Worm (Caenorhabditis elegans): ENCODE results near the gene acdh-13.

acdh-13 gene

DNA sequence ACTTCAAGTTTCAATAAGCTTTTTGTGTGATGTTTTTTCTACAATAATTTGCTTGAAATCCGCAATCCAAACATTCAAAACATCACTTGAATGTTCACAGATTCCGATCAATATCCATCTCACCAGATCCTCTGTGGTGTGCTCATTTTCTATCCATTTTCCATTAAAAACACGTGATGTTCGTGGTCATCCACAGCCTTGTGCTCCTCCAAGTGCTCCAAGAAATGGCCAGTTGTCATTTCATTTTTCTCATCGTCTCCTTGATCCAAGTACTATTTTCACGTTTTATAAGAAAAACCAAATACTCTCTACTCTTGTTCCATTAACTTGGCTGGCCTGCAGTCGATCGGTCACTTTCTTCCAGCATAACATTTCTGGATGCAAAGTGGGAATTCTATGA is 22.5 kb downstream of the acdh-13 start:
- no peak for TF ChIP-seq lin-40 (tag; optimal IDR thresholded peaks at IDR 0.05)
- TF ChIP-seq rcor-1 (GFP tag; IDR thresholded peaks at IDR 0.05) = no peak
- no peak for TF ChIP-seq gei-17 (GFP tag; optimal IDR thresholded peaks at IDR 0.05)
- TF ChIP-seq lsl-1 (GFP tag; optimal IDR thresholded peaks at IDR 0.05) = no peak
- TF ChIP-seq let-607 (tag; optimal IDR thresholded peaks at IDR 0.05) = no peak
- TF ChIP-seq F49E8.2 (tag; optimal IDR thresholded peaks at IDR 0.05; ENCODE audit: insufficient read depth) = no peak
- TF ChIP-seq rpc-1 (optimal IDR thresholded peaks at IDR 0.05) = no peak
- TF ChIP-seq rpc-1 (tag; optimal IDR thresholded peaks at IDR 0.05) = no peak
- no peak for TF ChIP-seq T26A5.8 (tag; optimal IDR thresholded peaks at IDR 0.05)

DNA sequence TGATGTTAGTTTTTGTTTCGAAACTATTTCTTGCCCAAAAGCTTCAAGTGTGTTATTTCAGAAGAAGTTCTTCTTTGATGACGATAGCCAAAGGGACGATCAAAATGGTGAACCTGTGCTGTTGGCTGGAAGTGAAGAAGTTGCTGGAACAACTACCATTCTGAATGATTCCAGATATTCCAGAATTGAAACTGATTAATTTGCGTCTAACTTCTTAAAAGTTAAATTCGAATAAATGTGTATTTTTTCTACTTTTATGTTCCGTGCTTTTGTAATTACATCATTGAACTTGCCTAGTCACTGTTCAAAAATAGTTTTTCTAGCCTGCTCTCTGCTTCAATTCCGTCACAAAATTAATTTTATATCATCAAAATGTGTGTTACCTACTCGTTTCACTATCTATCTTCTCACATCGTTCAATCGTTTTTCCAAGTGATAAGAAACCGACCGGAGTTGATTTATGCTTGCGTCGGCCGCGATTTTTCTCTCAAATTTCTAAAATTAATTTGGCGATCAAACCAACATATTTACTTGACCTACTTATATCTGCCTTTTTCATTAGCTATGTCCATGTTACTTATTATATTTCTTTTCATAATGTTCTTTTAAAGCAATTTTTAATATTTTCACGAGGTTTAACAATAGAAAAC is 23.5 kb downstream of the acdh-13 start:
- TF ChIP-seq nhr-90 (tag; optimal IDR thresholded peaks at IDR 0.05) = no peak
- peak; percentile 86 for TF ChIP-seq nhr-80 (tag; optimal IDR thresholded peaks at IDR 0.05)
- TF ChIP-seq snpc-3.4 (tag; optimal IDR thresholded peaks at IDR 0.05) = no peak
- no peak for TF ChIP-seq atf-7 (tag; optimal IDR thresholded peaks at IDR 0.05)
- TF ChIP-seq tbp1 (GFP tag; optimal IDR thresholded peaks at IDR 0.05) = no peak
- no peak for TF ChIP-seq ZK185.1 (tag; optimal IDR thresholded peaks at IDR 0.05; ENCODE audit: poor library complexity, severe bottlenecking)

DNA sequence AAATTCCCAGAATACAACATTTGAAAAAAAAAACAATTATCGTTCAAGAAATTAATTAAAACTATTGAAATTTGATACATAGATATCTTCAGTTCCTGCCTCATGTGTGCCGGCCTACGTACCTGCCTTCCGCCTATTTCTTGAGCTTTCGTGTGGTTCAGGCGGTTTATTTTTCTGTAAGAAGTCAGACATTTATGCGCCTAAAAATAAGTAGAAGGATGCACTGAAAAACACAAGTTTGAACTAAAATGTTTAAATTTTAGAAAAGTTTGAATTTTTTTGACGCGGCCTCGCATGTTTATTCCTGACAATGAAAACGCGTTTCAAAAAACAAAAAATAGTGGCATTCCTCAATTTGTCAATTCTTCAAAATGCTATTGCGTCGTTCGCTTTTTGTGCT is 24.9 kb downstream of the acdh-13 start, which contains the start of gene C28C12.11:
TSS of gene C28C12.11 (plus strand) at position 301 of the 400 bp plus-strand sequence.
- no peak for TF ChIP-seq athp-1 (tag; optimal IDR thresholded peaks at IDR 0.05)
- no peak for TF ChIP-seq rpc-1 (optimal IDR thresholded peaks at IDR 0.05)
- TF ChIP-seq rpc-1 (tag; optimal IDR thresholded peaks at IDR 0.05) = no peak
- no peak for TF ChIP-seq ZK185.1 (tag; optimal IDR thresholded peaks at IDR 0.05; ENCODE audit: poor library complexity, severe bottlenecking)
- TF ChIP-seq madf-6 (GFP tag; IDR thresholded peaks at IDR 0.05) = no peak
- TF ChIP-seq ets-4 (GFP tag; optimal IDR thresholded peaks at IDR 0.05) = no peak
- no peak for TF ChIP-seq unc-62 (GFP tag; optimal IDR thresholded peaks at IDR 0.05)
- TF ChIP-seq nhr-80 (tag; optimal IDR thresholded peaks at IDR 0.05) = no peak
- TF ChIP-seq F37B4.10 (GFP tag; IDR thresholded peaks at IDR 0.05) = no peak
- no peak for TF ChIP-seq C06A6.2 (GFP tag; conservative IDR thresholded peaks at IDR 0.05)
- TF ChIP-seq chd-7 (tag; optimal IDR thresholded peaks at IDR 0.05) = no peak
- no peak for TF ChIP-seq nhr-90 (tag; optimal IDR thresholded peaks at IDR 0.05)
- no peak for TF ChIP-seq B0019.2 (GFP tag; conservative IDR thresholded peaks at IDR 0.05)
- no peak for TF ChIP-seq F57C9.4 (tag; optimal IDR thresholded peaks at IDR 0.05)
- TF ChIP-seq xnd-1 (tag; optimal IDR thresholded peaks at IDR 0.05) = no peak
- no peak for TF ChIP-seq D2030.7 (GFP tag; IDR thresholded peaks at IDR 0.05)

DNA sequence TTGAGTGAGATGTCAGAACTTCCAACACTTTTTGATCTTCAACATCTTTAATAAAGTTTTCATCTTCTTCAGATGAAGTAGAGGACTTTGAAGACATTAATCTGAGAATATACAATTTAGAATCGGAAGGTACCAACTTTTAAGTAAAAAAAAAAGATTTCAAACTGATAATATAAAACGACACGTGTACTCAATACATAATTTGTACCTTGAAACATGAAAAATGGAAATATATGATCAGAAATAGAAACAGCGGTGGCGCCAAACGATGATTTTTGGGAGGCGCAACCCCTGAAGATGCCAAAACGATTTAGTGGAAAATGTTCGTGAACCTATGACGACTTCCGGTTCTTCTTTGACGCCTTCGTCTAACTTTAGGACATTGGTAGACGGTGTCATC is 26.1 kb downstream of the acdh-13 start, which contains the start of gene oat-1:
TSS of gene oat-1 (minus strand) at position 101 of the 400 bp plus-strand sequence.
- TF ChIP-seq repo-1 (tag; optimal IDR thresholded peaks at IDR 0.05) = no peak
- no peak for TF ChIP-seq aptf-2 (GFP tag; conservative IDR thresholded peaks at IDR 0.05)
- TF ChIP-seq ceh-27 (GFP tag; optimal IDR thresholded peaks at IDR 0.05) = no peak

DNA sequence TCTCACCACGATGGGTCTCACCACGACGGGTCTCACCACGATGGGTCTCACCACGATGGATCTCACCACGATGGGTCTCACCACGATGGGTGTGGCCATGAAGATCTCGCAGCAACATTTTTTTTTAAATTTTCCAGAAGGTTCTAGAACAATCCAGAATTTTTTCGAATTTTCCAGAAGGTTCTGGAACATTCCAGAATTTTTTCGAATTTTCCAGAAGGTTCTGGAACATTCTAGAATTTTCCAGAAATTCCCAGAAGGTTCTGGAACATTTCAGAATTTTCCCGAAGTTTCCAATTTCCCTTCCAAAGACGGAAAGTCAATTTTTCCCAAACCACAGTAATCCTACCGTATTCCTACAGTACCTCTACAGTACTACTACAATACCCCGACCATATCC is 28.4 kb downstream of the acdh-13 start:
- TF ChIP-seq hsf-1 (GFP tag; IDR thresholded peaks at IDR 0.05) (peak; percentile 95), F33H1.4 (GFP tag; IDR thresholded peaks at IDR 0.05) (peak; percentile 52), dox-1 (GFP tag; IDR thresholded peaks at IDR 0.05) (0 out of 2 replicates have a peak, but pooled peaks have one; percentile 42)

Measured in whole organism, young adult.